Worm (Caenorhabditis elegans): ENCODE results near the gene vrp-1.

ce11 chrIV:3012374-3013142 lies at the start of gene vrp-1, which contains the start of gene Y54G2A.28:
- TF ChIP-seq ztf-23 (GFP tag; IDR thresholded peaks at IDR 0.05): no peak
- no peak for TF ChIP-seq ztf-29 (GFP tag; IDR thresholded peaks at IDR 0.05)
- no peak for TF ChIP-seq klf-2 (GFP tag; conservative IDR thresholded peaks at IDR 0.05)
- no peak for TF ChIP-seq ref-1 (GFP tag; conservative IDR thresholded peaks at IDR 0.05)
